Worm (Caenorhabditis elegans) whole organism, L2 larva: ENCODE measurements around the gene mpz-3.

Source experiments
- C34F6.9 ChIP-seq: fragments of 150-350 bp; optimal IDR thresholded peaks from 2 replicates; lab custom pipeline; 2014; ENCODE audit warnings: missing biosample characterization, missing genetic modification characterization
- ama-1 ChIP-seq: fragments of 150-350 bp; optimal IDR thresholded peaks from 2 replicates; lab custom pipeline; 2018; ENCODE audit warnings: inconsistent platforms
- ceh-16 ChIP-seq: fragments of 150-350 bp; optimal IDR thresholded peaks from 2 replicates; lab custom pipeline; 2014; ENCODE audit warnings: missing biosample characterization, missing genetic modification characterization
- fos-1 ChIP-seq: fragments of 150-350 bp; optimal IDR thresholded peaks from 2 replicates; lab custom pipeline; 2014; ENCODE audit warnings: missing biosample characterization, missing genetic modification characterization
- mab-5 ChIP-seq: fragments of 150-350 bp; optimal IDR thresholded peaks from 2 replicates; lab custom pipeline; 2014; ENCODE audit warnings: missing biosample characterization, missing genetic modification characterization
- nhr-12 ChIP-seq: fragments of 150-350 bp; optimal IDR thresholded peaks from 2 replicates; lab custom pipeline; 2014; ENCODE audit warnings: missing biosample characterization, missing genetic modification characterization
- unc-62 ChIP-seq: fragments of 150-350 bp; optimal IDR thresholded peaks from 2 replicates; lab custom pipeline; 2014; ENCODE audit warnings: missing biosample characterization, missing genetic modification reagents, missing genetic modification characterization
- ztf-4 ChIP-seq: fragments of 150-350 bp; optimal IDR thresholded peaks from 2 replicates; lab custom pipeline; 2014; ENCODE audit warnings: missing biosample characterization, missing genetic modification characterization

- TF ChIP-seq ztf-4 (tag; lab: Kevin White, UChicago) (no peak), ama-1 (lab: Kevin White, UChicago) (no peak), ceh-16 (tag; lab: Kevin White, UChicago) (no peak), C34F6.9 (tag; lab: Kevin White, UChicago) (no peak), fos-1 (no peak), mab-5 (no peak), nhr-12 (tag; lab: Kevin White, UChicago) (no peak), unc-62 (GFP tag; lab: Kevin White, UChicago) (no peak)
Measured at ce11 chrII:6594151-6594550, 29.0 kb upstream of the mpz-3 start, which contains the start of gene aipr-1.
